Fruit fly (Drosophila melanogaster): ENCODE measurements around the gene Ahcy.
A peak's percentile ranks its signal among the peaks of the same experiment; 100 is the strongest.

The Ahcy gene

DNA sequence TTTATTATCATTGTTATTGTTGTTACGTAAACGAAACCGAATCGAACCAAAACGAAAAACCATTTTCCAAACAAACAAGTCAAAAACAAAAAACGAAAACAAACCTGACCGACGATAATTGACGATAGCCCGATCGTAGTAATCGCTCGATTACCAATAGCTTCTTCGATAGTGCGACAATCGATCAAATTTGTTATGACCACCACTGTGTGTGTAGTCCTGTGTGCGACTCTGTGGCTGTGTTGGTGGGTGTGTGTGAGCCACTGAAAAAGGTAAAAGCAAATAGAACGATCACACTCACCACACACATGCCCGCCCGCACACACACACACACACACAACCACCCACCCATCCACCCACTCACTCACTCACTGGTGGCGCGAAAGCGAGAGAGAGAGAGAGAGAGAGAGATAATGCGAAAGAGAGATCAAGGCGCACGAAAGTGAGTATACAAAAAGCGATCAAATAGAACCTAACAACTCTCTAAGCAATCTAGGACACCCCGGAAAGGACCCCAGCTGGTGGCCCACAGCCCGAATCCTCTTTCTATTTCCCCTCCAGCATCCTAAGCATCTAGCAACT, 34.5 kb downstream of the Ahcy start (continued):
- TF ChIP-seq unc-4 (GFP tag; IDR thresholded peaks at IDR 0.05; ENCODE audit: partially characterized antibody) = 0 out of 2 replicates have a peak, but pooled peaks have one; percentile 40
- peak; percentile 60 for TF ChIP-seq CG1832 (GFP tag; optimal IDR thresholded peaks at IDR 0.05)

DNA sequence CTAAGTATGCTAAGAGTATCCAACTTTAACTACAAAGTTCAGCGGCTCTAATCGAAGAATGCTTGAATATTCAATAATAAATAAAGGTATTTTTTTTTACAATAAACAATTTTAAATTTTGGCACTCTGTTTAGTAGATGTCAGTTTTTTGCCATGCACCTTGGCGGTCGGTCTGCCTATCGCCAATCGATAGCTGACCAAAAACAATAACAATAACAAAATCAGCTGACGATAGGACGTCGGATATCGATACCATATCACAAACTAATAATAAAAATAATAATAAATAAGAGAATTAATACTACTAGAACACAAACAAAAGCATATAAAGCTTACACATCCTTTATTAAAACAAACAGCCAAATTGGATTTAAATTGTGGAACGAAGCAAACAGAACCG, 36.6 kb downstream of the Ahcy start, which contains the start of gene Gmap:
TSS of gene Gmap (plus strand) at position 241 of the 400 bp plus-strand sequence.
- TF ChIP-seq CG1792 (GFP tag; optimal IDR thresholded peaks at IDR 0.05) (no peak), CG18476 (GFP tag; optimal IDR thresholded peaks at IDR 0.05) (no peak), CG1602 (GFP tag; optimal IDR thresholded peaks at IDR 0.05) (no peak), kni (GFP tag; optimal IDR thresholded peaks at IDR 0.05) (no peak), CG2678 (tag; optimal IDR thresholded peaks at IDR 0.05) (no peak), lmd (GFP tag; IDR thresholded peaks at IDR 0.05) (no peak), CG8290 (GFP tag; optimal IDR thresholded peaks at IDR 0.05) (no peak), CG8290 (tag; optimal IDR thresholded peaks at IDR 0.05) (peak in 1 of 2 experiments; percentile 16), chm (GFP tag; IDR thresholded peaks at IDR 0.05) (no peak), unpg (GFP tag; optimal IDR thresholded peaks at IDR 0.05) (no peak), sug (tag; optimal IDR thresholded peaks at IDR 0.05) (no peak), trem (tag; optimal IDR thresholded peaks at IDR 0.05) (peak; percentile 17), lbe (GFP tag; optimal IDR thresholded peaks at IDR 0.05) (no peak), CG7786 (GFP tag; optimal IDR thresholded peaks at IDR 0.05) (no peak), CG10979 (tag; optimal IDR thresholded peaks at IDR 0.05) (no peak), Trl (optimal IDR thresholded peaks at IDR 0.05) (no peak), Trl (GFP tag; optimal IDR thresholded peaks at IDR 0.05) (no peak), CG13894 (tag; optimal IDR thresholded peaks at IDR 0.05) (no peak), D19B (GFP tag; optimal IDR thresholded peaks at IDR 0.05) (no peak), unc-4 (GFP tag; IDR thresholded peaks at IDR 0.05; ENCODE audit: partially characterized antibody) (peak; percentile 71), B-H2 (GFP tag; optimal IDR thresholded peaks at IDR 0.05) (no peak), HLH3B (GFP tag; IDR thresholded peaks at IDR 0.05) (no peak), CG11560 (tag; IDR thresholded peaks at IDR 0.05) (no peak), CG8388 (GFP tag; optimal IDR thresholded peaks at IDR 0.05) (no peak), CG10267 (tag; optimal IDR thresholded peaks at IDR 0.05) (peak; percentile 10), Sry-δ (GFP tag; optimal IDR thresholded peaks at IDR 0.05) (peak; percentile 29), CG32772 (GFP tag; IDR thresholded peaks at IDR 0.05) (no peak), CG2875 (GFP tag; optimal IDR thresholded peaks at IDR 0.05) (no peak), ken (GFP tag; IDR thresholded peaks at IDR 0.05) (no peak), toy (GFP tag; IDR thresholded peaks at IDR 0.05) (no peak), sqz (GFP tag; optimal IDR thresholded peaks at IDR 0.05) (no peak), eve (GFP tag; optimal IDR thresholded peaks at IDR 0.05) (no peak), Nf-YB (GFP tag; optimal IDR thresholded peaks at IDR 0.05) (no peak), org-1 (GFP tag; optimal IDR thresholded peaks at IDR 0.05) (no peak), CG12104 (GFP tag; optimal IDR thresholded peaks at IDR 0.05) (no peak), BEAF-32 (GFP tag; optimal IDR thresholded peaks at IDR 0.05) (peak; percentile 64), CG31224 (GFP tag; IDR thresholded peaks at IDR 0.05) (no peak), Myb (GFP tag; optimal IDR thresholded peaks at IDR 0.05) (peak; percentile 2), prd (optimal IDR thresholded peaks at IDR 0.05) (no peak), prd (GFP tag; IDR thresholded peaks at IDR 0.05) (no peak), tna (GFP tag; IDR thresholded peaks at IDR 0.05; ENCODE audit: partially characterized antibody) (peak; percentile 96), Ets65A (GFP tag) (no peak), Xbp1 (GFP tag; optimal IDR thresholded peaks at IDR 0.05) (peak; percentile 37), pfk (GFP tag; optimal IDR thresholded peaks at IDR 0.05) (no peak), z (GFP tag; IDR thresholded peaks at IDR 0.05) (no peak), TFAM (GFP tag; optimal IDR thresholded peaks at IDR 0.05) (no peak), lilli (GFP tag; optimal IDR thresholded peaks at IDR 0.05) (no peak), hbn (GFP tag; IDR thresholded peaks at IDR 0.05; ENCODE audit: partially characterized antibody) (peak; percentile 59; the same call in 1 of the 2 replicates), Lim3 (GFP tag; IDR thresholded peaks at IDR 0.05) (no peak)
